Fruit fly (Drosophila melanogaster) whole organism, embryonic: Measurements from ENCODE around the gene simj.

Experiments
- Adf1 ChIP-seq: fragments of 200-800 bp; sonication (Bioruptor generic); IDR thresholded peaks from 2 replicates; pipeline ENCODE4 v1.3.6; 2022; ENCODE audit warnings: missing biosample characterization, missing genetic modification characterization
- CG10654 ChIP-seq: fragments of 200-800 bp; sonication (Bioruptor generic); optimal IDR thresholded peaks from 2 replicates; lab custom pipeline; 2016; ENCODE audit warnings: missing biosample characterization, missing genetic modification characterization
- CG12299 ChIP-seq: fragments of 200-800 bp; sonication (Bioruptor generic); optimal IDR thresholded peaks from 2 replicates; lab custom pipeline; 2018; ENCODE audit warnings: missing biosample characterization, mild to moderate bottlenecking, missing genetic modification characterization
- CG12769 ChIP-seq: fragments of 200-800 bp; sonication (Bioruptor generic); optimal IDR thresholded peaks from 2 replicates; lab custom pipeline; 2019; ENCODE audit warnings: missing biosample characterization, mild to moderate bottlenecking, missing genetic modification characterization, moderate library complexity
- CG13894 ChIP-seq: fragments of 200-800 bp; sonication (Bioruptor generic); optimal IDR thresholded peaks from 3 replicates; lab custom pipeline; 2018; ENCODE audit warnings: missing biosample characterization, mild to moderate bottlenecking, missing genetic modification characterization, moderate library complexity
- CG15514 ChIP-seq: fragments of 200-800 bp; sonication (Bioruptor generic); optimal IDR thresholded peaks from 3 replicates; lab custom pipeline; 2017; ENCODE audit warnings: missing biosample characterization, missing genetic modification characterization, mild to moderate bottlenecking, moderate library complexity, missing genetic modification reagents
- CG1602 ChIP-seq: fragments of 200-800 bp; sonication (Bioruptor generic); optimal IDR thresholded peaks from 3 replicates; lab custom pipeline; 2016; ENCODE audit warnings: missing biosample characterization, missing genetic modification characterization
- CG18764 ChIP-seq: fragments of 200-800 bp; sonication (Bioruptor generic); optimal IDR thresholded peaks from 3 replicates; lab custom pipeline; 2016; ENCODE audit warnings: missing biosample characterization, missing genetic modification characterization
- CG31224 ChIP-seq: fragments of 200-800 bp; sonication (Bioruptor generic); IDR thresholded peaks from 2 replicates; pipeline ENCODE4 v1.3.6; 2022; ENCODE audit warnings: missing biosample characterization, missing genetic modification characterization
- CG31441 ChIP-seq: fragments of 200-800 bp; sonication (Bioruptor generic); IDR thresholded peaks from 2 replicates; pipeline ENCODE4 v1.3.6; 2022; ENCODE audit warnings: missing biosample characterization, missing genetic modification characterization
- CG8478 ChIP-seq: fragments of >200 bp; optimal IDR thresholded peaks from 2 replicates; lab custom pipeline; 2018
- CG9215 ChIP-seq: fragments of 200-800 bp; sonication (Bioruptor generic); IDR thresholded peaks from 2 replicates; pipeline ENCODE4 v1.3.6; 2022; ENCODE audit warnings: missing biosample characterization, missing genetic modification characterization
- Deaf1 ChIP-seq: fragments of 200-800 bp; optimal IDR thresholded peaks from 3 replicates; lab custom pipeline; 2019; ENCODE audit warnings: missing biosample characterization, mild to moderate bottlenecking, missing genetic modification characterization, moderate library complexity
- Dip3 ChIP-seq: fragments of 200-800 bp; sonication (Bioruptor generic); optimal IDR thresholded peaks from 3 replicates; lab custom pipeline; 2016; ENCODE audit warnings: missing biosample characterization, missing genetic modification characterization
- Ets65A ChIP-seq: fragments of 200-800 bp; sonication (Bioruptor generic); peaks from one replicate; lab custom pipeline; 2016; ENCODE audit warnings: missing biosample characterization, missing genetic modification characterization
- Hr51 ChIP-seq, 2 experiments: fragments of 200-800 bp; sonication (Bioruptor generic); optimal IDR thresholded peaks; 2 replicates in 1 of 2; 3 replicates in 1 of 2; lab custom pipeline; 2016 to 2018; ENCODE audit warnings: missing biosample characterization in 2 of 2, missing genetic modification characterization in 2 of 2, mild to moderate bottlenecking in 1 of 2, moderate library complexity in 1 of 2
- Med ChIP-seq: fragments of 200-800 bp; sonication (Bioruptor generic); peaks from one replicate; lab custom pipeline; 2016; ENCODE audit warnings: missing biosample characterization, missing genetic modification characterization, mild to moderate bottlenecking, inconsistent platforms, moderate library complexity
- Meics ChIP-seq: fragments of 200-800 bp; sonication (Bioruptor generic); optimal IDR thresholded peaks from 2 replicates; lab custom pipeline; 2017; ENCODE audit warnings: missing biosample characterization, mild to moderate bottlenecking, missing genetic modification characterization
- Ptx1 ChIP-seq: fragments of 200-800 bp; sonication (Bioruptor generic); IDR thresholded peaks from 2 replicates; pipeline ENCODE4 v1.3.6; 2022; ENCODE audit warnings: missing biosample characterization, missing genetic modification characterization
- Rfx ChIP-seq: fragments of 200-800 bp; sonication (Bioruptor generic); IDR thresholded peaks from 2 replicates; pipeline ENCODE4 v1.3.6; 2022; ENCODE audit warnings: missing biosample characterization, missing genetic modification characterization
- abd-A ChIP-seq: fragments of 200-800 bp; sonication (Bioruptor generic); optimal IDR thresholded peaks from 3 replicates; lab custom pipeline; 2019; ENCODE audit warnings: missing biosample characterization, mild to moderate bottlenecking, missing genetic modification characterization, moderate library complexity
- ap ChIP-seq: fragments of 200-800 bp; sonication (Bioruptor generic); IDR thresholded peaks from 2 replicates; pipeline ENCODE4 v1.3.6; 2022; ENCODE audit warnings: missing biosample characterization, missing genetic modification characterization
- cg ChIP-seq: fragments of 200-800 bp; sonication (Bioruptor generic); optimal IDR thresholded peaks from 3 replicates; lab custom pipeline; 2019; ENCODE audit warnings: missing biosample characterization, mild to moderate bottlenecking, missing genetic modification characterization, moderate library complexity
- chinmo ChIP-seq: fragments of 200-800 bp; sonication (Bioruptor generic); IDR thresholded peaks from 4 replicates; pipeline ENCODE4 v1.3.6; 2022; ENCODE audit warnings: missing biosample characterization, missing genetic modification characterization; ENCODE audit not compliant: partially characterized antibody
- crol ChIP-seq: fragments of 200-800 bp; sonication (Bioruptor generic); IDR thresholded peaks from 2 replicates; pipeline ENCODE4 v1.3.6; 2022; ENCODE audit warnings: missing biosample characterization, missing genetic modification characterization
- disco-r ChIP-seq: fragments of 200-800 bp; sonication (Bioruptor generic); optimal IDR thresholded peaks from 2 replicates; lab custom pipeline; 2016; ENCODE audit warnings: missing biosample characterization, missing genetic modification characterization
- esg ChIP-seq: fragments of 200-800 bp; sonication (Bioruptor generic); conservative IDR thresholded peaks from 2 replicates; pipeline ENCODE4 v1.3.6; 2022; ENCODE audit warnings: missing biosample characterization, missing genetic modification characterization
- gsb-n ChIP-seq: fragments of 200-800 bp; sonication (Bioruptor generic); optimal IDR thresholded peaks from 3 replicates; lab custom pipeline; 2018; ENCODE audit warnings: missing biosample characterization, mild to moderate bottlenecking, missing genetic modification characterization
- ken ChIP-seq: fragments of 200-800 bp; sonication (Bioruptor generic); IDR thresholded peaks from 3 replicates; pipeline ENCODE4 v1.3.6; 2022; ENCODE audit warnings: missing biosample characterization, missing genetic modification characterization
- lab ChIP-seq: fragments of 200-800 bp; sonication (Bioruptor generic); optimal IDR thresholded peaks from 3 replicates; lab custom pipeline; 2017; ENCODE audit warnings: missing biosample characterization, missing genetic modification characterization, mild to moderate bottlenecking, moderate library complexity, missing genetic modification reagents
- lmd ChIP-seq: fragments of 200-800 bp; sonication (Bioruptor generic); IDR thresholded peaks from 2 replicates; pipeline ENCODE4 v1.3.6; 2022; ENCODE audit warnings: missing biosample characterization, missing genetic modification characterization
- oc ChIP-seq: fragments of 200-800 bp; sonication (Bioruptor generic); optimal IDR thresholded peaks from 2 replicates; lab custom pipeline; 2018; ENCODE audit warnings: missing biosample characterization, mild to moderate bottlenecking, missing genetic modification characterization, moderate library complexity
- pan ChIP-seq, 4 experiments: fragments of >200 bp in 3 of 4; fragments of 200-800 bp in 1 of 4; sonication (Bioruptor generic) in 1 of 4; optimal IDR thresholded peaks in 3 of 4; IDR thresholded peaks in 1 of 4; 2 replicates each; pipeline versions ENCODE4 v1.3.6 to Lab custom; 2017 to 2022; ENCODE audit warnings: missing biosample characterization in 2 of 4, missing genetic modification characterization in 2 of 4, mixed read lengths in 1 of 4
- pb ChIP-seq: fragments of 200-800 bp; sonication (Bioruptor generic); optimal IDR thresholded peaks from 3 replicates; lab custom pipeline; 2016; ENCODE audit warnings: missing biosample characterization, missing genetic modification characterization
- prd ChIP-seq, 3 experiments: fragments of >200 bp in 2 of 3; fragments of 200-800 bp in 1 of 3; sonication (Bioruptor generic) in 1 of 3; optimal IDR thresholded peaks in 2 of 3; IDR thresholded peaks in 1 of 3; 2 replicates in 2 of 3; 3 replicates in 1 of 3; pipeline versions ENCODE4 v1.3.6 to Lab custom; 2017 to 2022; ENCODE audit warnings: missing biosample characterization in 1 of 3, missing genetic modification characterization in 1 of 3
- sens ChIP-seq: fragments of 200-800 bp; sonication (Bioruptor generic); peaks from one replicate; lab custom pipeline; 2016; ENCODE audit warnings: missing biosample characterization, missing genetic modification characterization
- slbo ChIP-seq: fragments of 200-800 bp; sonication (Bioruptor generic); IDR thresholded peaks from 2 replicates; pipeline ENCODE4 v1.3.6; 2022; ENCODE audit warnings: missing biosample characterization, missing genetic modification characterization
- sr ChIP-seq: fragments of 200-800 bp; sonication (Bioruptor generic); IDR thresholded peaks from 3 replicates; pipeline ENCODE4 v1.3.6; 2022; ENCODE audit warnings: missing biosample characterization, missing genetic modification characterization
- stc ChIP-seq: fragments of 200-800 bp; sonication (Bioruptor generic); IDR thresholded peaks from 2 replicates; pipeline ENCODE4 v1.3.6; 2022; ENCODE audit warnings: missing biosample characterization, missing genetic modification characterization
- tap ChIP-seq: fragments of 200-800 bp; optimal IDR thresholded peaks from 3 replicates; lab custom pipeline; 2019; ENCODE audit warnings: missing biosample characterization, mild to moderate bottlenecking, missing genetic modification characterization, moderate library complexity
- vvl ChIP-seq: fragments of 200-800 bp; sonication (Bioruptor generic); IDR thresholded peaks from 2 replicates; pipeline ENCODE4 v1.3.6; 2022; ENCODE audit warnings: missing biosample characterization, missing genetic modification characterization
- wek ChIP-seq: fragments of 200-800 bp; sonication (Bioruptor generic); optimal IDR thresholded peaks from 3 replicates; lab custom pipeline; 2018; ENCODE audit warnings: missing biosample characterization, mild to moderate bottlenecking, missing genetic modification characterization, moderate library complexity

simj gene

DNA sequence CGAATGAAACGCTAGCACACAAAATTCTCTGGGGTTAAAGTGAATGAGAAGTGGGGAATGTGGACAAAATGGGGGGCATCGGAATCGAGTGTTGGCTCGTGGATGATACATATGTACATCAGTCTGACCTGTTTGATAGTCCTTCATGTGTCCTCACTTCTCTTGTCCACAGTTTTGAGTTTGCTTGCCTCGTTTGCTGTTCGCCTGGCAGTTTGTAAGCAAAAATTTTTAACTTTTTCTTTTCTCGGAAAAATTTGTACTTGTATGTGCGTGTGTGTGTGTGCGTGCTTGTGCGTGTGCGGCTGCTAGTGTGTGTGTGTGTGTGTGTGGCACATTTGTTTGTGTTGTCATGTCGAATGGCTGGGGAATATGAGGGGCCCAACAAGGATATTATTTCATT, 59.1 kb downstream of the simj start (continued):
- TF ChIP-seq CG31224 (GFP tag; lab: Robert Waterston, UW) = peak; percentile 82

DNA sequence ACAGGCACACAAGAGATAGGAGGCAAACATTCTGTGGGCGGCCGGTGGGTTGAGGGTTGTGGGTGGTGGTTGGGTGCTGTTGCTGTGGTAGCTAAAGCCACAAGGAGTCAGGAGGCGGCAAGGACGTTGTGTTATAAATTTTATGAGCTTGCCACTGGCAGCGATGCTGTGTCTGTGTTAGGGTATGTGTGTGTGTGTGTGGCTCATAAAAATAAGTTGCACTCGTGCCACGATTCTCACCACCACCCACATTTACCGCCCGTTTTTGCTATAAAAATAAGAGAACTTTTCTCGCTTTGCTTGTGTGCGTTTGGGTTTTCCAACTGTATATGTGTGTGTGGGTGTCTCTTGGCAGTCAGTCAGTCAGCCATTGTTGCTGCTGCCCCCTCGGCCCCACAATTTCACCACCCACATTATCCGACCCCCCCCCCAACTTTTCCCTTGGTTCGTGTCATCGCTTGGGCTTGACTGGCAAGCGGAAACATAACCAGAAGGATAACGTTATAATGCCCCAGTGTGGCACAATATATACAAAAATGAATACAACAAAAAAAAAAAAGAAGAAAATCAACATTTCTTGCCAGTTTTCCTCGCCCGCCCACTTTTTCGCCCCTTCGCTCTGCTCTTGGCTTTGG, 60.4 kb downstream of the simj start:
- TF ChIP-seq Hr51 (GFP tag; optimal IDR thresholded peaks at IDR 0.05; lab: Kevin White, UChicago) (peak in 1 of 2 experiments; percentile 17), stc (GFP tag; lab: Robert Waterston, UW) (no peak), crol (GFP tag; lab: Robert Waterston, UW) (peak; percentile 60; the same call in 1 of the 2 replicates), chinmo (GFP tag; lab: Robert Waterston, UW) (0 out of 4 replicates have a peak, but pooled peaks have one; percentile 24), lab (GFP tag; lab: Kevin White, UChicago) (peak; percentile 8), Deaf1 (tag; lab: Kevin White, UChicago) (peak; percentile 3), tap (tag; lab: Kevin White, UChicago) (no peak), CG8478 (lab: Kevin White, UChicago) (no peak), abd-A (tag; lab: Kevin White, UChicago) (peak; percentile 98), sens (GFP tag; lab: Kevin White, UChicago) (peak; percentile 8), cg (peak; percentile 53), Adf1 (0 out of 2 replicates have a peak, but pooled peaks have one; percentile 19), disco-r (no peak), CG13894 (tag; lab: Kevin White, UChicago) (peak; percentile 57)

DNA sequence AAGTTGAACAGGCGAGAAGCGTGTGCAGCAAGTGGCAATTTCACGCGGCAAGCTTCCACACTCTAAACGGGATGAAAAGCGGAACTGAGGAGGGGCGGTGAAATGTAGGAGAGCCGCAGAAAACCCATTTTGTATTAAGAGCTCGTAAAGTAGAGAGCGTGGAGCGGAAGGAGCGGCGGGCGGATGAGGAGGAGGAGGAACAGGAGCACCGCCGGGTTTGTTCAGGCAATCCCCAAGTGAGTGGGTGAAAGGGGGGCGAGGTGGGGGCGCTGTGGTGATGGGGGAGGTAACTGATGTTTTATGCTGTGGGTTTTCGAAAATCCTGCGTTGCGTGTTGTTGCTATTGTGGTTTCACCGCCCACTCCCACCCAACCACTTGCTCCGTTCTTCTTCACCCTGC, 62.6 kb downstream of the simj start:
- TF ChIP-seq CG12769 (tag; lab: Kevin White, UChicago) (no peak), Dip3 (GFP tag; lab: Kevin White, UChicago) (no peak), Rfx (GFP tag; lab: Robert Waterston, UW) (0 out of 2 replicates have a peak, but pooled peaks have one; percentile 6), pb (GFP tag; lab: Kevin White, UChicago) (no peak), CG31224 (GFP tag; lab: Robert Waterston, UW) (peak; percentile 84), crol (GFP tag; lab: Robert Waterston, UW) (peak; percentile 83), CG10654 (GFP tag; lab: Kevin White, UChicago) (no peak), ap (no peak), chinmo (GFP tag; lab: Robert Waterston, UW) (0 out of 4 replicates have a peak, but pooled peaks have one; percentile 20), abd-A (tag; lab: Kevin White, UChicago) (peak; percentile 85), CG13894 (tag; lab: Kevin White, UChicago) (peak; percentile 10), wek (no peak), ken (GFP tag; lab: Robert Waterston, UW) (peak; percentile 10; the same call in 1 of the 3 replicates), gsb-n (no peak)

DNA sequence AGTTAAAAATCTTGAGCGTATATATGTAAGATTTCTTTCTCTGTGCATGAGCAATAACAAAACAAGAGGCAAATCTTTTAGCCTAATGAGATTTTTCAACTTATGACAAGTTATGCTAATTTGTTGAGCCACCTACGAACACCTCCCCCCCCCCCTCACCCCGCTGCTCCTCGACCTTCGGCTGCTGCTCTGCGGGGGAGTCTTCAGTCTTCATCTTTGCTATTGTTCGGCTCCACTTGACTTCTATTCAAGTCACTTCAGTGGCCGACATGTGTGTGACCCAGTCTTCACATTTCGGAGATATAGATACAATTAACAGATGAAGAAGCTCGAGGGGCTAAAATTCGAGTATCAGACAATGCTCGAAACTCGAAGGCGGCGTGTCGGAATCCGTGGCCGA, 67.5 kb downstream of the simj start:
- no peak for TF ChIP-seq CG15514 (GFP tag; lab: Kevin White, UChicago)
- TF ChIP-seq Med (GFP tag; lab: Kevin White, UChicago) = peak; percentile 31
- peak; percentile 48; the same call in 1 of the 2 replicates for TF ChIP-seq vvl
- no peak for TF ChIP-seq CG12299 (tag; lab: Kevin White, UChicago)
- peak; percentile 88 for TF ChIP-seq sr (GFP tag; lab: Robert Waterston, UW)
- peak; percentile 51; the same call in 1 of the 2 replicates for TF ChIP-seq crol (GFP tag; lab: Robert Waterston, UW)
- TF ChIP-seq Ets65A (GFP tag; lab: Kevin White, UChicago) = peak; percentile 78
- peak; percentile 19 for TF ChIP-seq oc (tag; lab: Kevin White, UChicago)

DNA sequence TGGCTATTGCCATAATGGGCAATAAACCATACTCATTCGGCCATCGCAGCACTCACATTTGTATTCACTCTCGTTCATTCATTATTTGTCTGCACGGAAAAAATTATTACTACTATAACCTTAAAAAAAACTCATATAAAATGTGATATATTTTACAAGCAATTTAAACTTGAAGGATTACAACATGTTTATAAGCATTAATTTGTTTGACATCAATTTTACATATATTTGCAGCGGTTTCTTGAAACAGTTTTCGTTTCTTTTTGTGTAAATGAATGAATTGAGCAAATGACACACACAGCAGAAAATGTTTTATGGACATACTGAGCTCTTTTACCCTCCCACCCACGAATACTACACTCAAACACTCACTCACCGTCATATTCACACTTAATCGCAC, 69.0 kb downstream of the simj start:
- TF ChIP-seq Ptx1 = 0 out of 2 replicates have a peak, but pooled peaks have one; percentile 35
- TF ChIP-seq CG1602 (GFP tag; lab: Kevin White, UChicago) = no peak
- peak; percentile 33; the same call in 1 of the 2 replicates for TF ChIP-seq CG9215 (GFP tag; lab: Robert Waterston, UW)
- no peak for TF ChIP-seq prd (optimal IDR thresholded peaks at IDR 0.05; lab: Kevin White, UChicago)
- 0 out of 3 replicates have a peak, but pooled peaks have one; percentile 17 for TF ChIP-seq prd (GFP tag; IDR thresholded peaks at IDR 0.05; lab: Robert Waterston, UW)
- no peak for TF ChIP-seq CG31441
- TF ChIP-seq lmd = peak; percentile 13; the same call in 1 of the 2 replicates
- no peak for TF ChIP-seq esg (GFP tag; lab: Robert Waterston, UW)
- no peak for TF ChIP-seq pan (optimal IDR thresholded peaks at IDR 0.05; lab: Kevin White, UChicago)
- TF ChIP-seq pan (GFP tag; optimal IDR thresholded peaks at IDR 0.05 in 1 of 2, IDR thresholded peaks at IDR 0.05 in 1 of 2) = peak in 1 of 2 experiments; percentile 56
- peak; percentile 65 for TF ChIP-seq slbo
- peak; percentile 16 for TF ChIP-seq Med (GFP tag; lab: Kevin White, UChicago)
- TF ChIP-seq CG18764 = no peak
- no peak for TF ChIP-seq Meics
